Fruit fly (Drosophila melanogaster) whole organism, embryonic: Measurements from ENCODE around the gene Osi14.

Experiments
- CG10366 ChIP-seq: fragments of 200-800 bp; sonication (Bioruptor generic); IDR thresholded peaks from 2 replicates; pipeline ENCODE4 v1.3.6; 2022; ENCODE audit warnings: missing biosample characterization, missing genetic modification characterization
- CG10565 ChIP-seq: fragments of 200-800 bp; sonication (Bioruptor generic); optimal IDR thresholded peaks from 3 replicates; lab custom pipeline; 2016; ENCODE audit warnings: missing biosample characterization, mild to moderate bottlenecking, missing genetic modification characterization
- CG11398 ChIP-seq: fragments of 200-800 bp; sonication (Bioruptor generic); optimal IDR thresholded peaks from 2 replicates; lab custom pipeline; 2016; ENCODE audit warnings: missing biosample characterization, missing genetic modification characterization
- CG11696 ChIP-seq: fragments of 200-800 bp; sonication (Bioruptor generic); IDR thresholded peaks from 2 replicates; pipeline ENCODE4 v1.3.6; 2022; ENCODE audit warnings: missing biosample characterization, missing genetic modification characterization
- CG18599 ChIP-seq: fragments of 200-800 bp; sonication (Bioruptor generic); optimal IDR thresholded peaks from 3 replicates; lab custom pipeline; 2017; ENCODE audit warnings: missing biosample characterization, missing genetic modification characterization, mild to moderate bottlenecking, moderate library complexity, missing genetic modification reagents
- CG30020 ChIP-seq: fragments of 200-800 bp; optimal IDR thresholded peaks from 2 replicates; lab custom pipeline; 2019; ENCODE audit warnings: missing biosample characterization, mild to moderate bottlenecking, missing genetic modification characterization, moderate library complexity
- CG30403 ChIP-seq: fragments of 200-800 bp; sonication (Bioruptor generic); optimal IDR thresholded peaks from 3 replicates; lab custom pipeline; 2016; ENCODE audit warnings: missing biosample characterization, missing genetic modification characterization
- CG30431 ChIP-seq: fragments of 200-800 bp; sonication (Bioruptor generic); optimal IDR thresholded peaks from 2 replicates; lab custom pipeline; 2017; ENCODE audit warnings: missing biosample characterization, missing genetic modification characterization
- CG3838 ChIP-seq: fragments of 200-800 bp; sonication (Bioruptor generic); optimal IDR thresholded peaks from 3 replicates; lab custom pipeline; 2016; ENCODE audit warnings: missing biosample characterization, missing genetic modification characterization
- CG6683 ChIP-seq: fragments of 200-800 bp; sonication (Bioruptor generic); optimal IDR thresholded peaks from 2 replicates; lab custom pipeline; 2017; ENCODE audit warnings: missing biosample characterization, mild to moderate bottlenecking, missing genetic modification characterization, missing genetic modification reagents
- CG7357 ChIP-seq: fragments of 200-800 bp; sonication (Bioruptor generic); IDR thresholded peaks from 3 replicates; pipeline ENCODE4 v1.3.6; 2022; ENCODE audit warnings: missing biosample characterization, missing genetic modification characterization
- CG8290 ChIP-seq, 3 experiments: fragments of 200-800 bp; sonication (Bioruptor generic); optimal IDR thresholded peaks; 2 replicates each; lab custom pipeline; 2016 to 2019; ENCODE audit warnings: missing biosample characterization in 3 of 3, missing genetic modification characterization in 3 of 3, mild to moderate bottlenecking in 2 of 3, moderate library complexity in 1 of 3
- CG8478 ChIP-seq: fragments of >200 bp; optimal IDR thresholded peaks from 2 replicates; lab custom pipeline; 2018
- CG8765 ChIP-seq: fragments of 200-800 bp; sonication (Bioruptor generic); IDR thresholded peaks from 2 replicates; pipeline ENCODE4 v1.3.6; 2022; ENCODE audit warnings: missing biosample characterization, missing genetic modification characterization
- CG8944 ChIP-seq: fragments of 200-800 bp; sonication (Bioruptor generic); optimal IDR thresholded peaks from 3 replicates; lab custom pipeline; 2016; ENCODE audit warnings: missing biosample characterization, missing genetic modification characterization
- CG9215 ChIP-seq: fragments of 200-800 bp; sonication (Bioruptor generic); IDR thresholded peaks from 2 replicates; pipeline ENCODE4 v1.3.6; 2022; ENCODE audit warnings: missing biosample characterization, missing genetic modification characterization
- CoRest ChIP-seq: fragments of 200-800 bp; sonication (Bioruptor generic); optimal IDR thresholded peaks from 3 replicates; lab custom pipeline; 2018; ENCODE audit warnings: missing biosample characterization, mild to moderate bottlenecking, missing genetic modification characterization, moderate library complexity
- Dbx ChIP-seq: fragments of 200-800 bp; sonication (Bioruptor generic); IDR thresholded peaks from 3 replicates; pipeline ENCODE4 v1.3.6; 2022; ENCODE audit warnings: missing biosample characterization, missing genetic modification characterization
- E2f2 ChIP-seq: fragments of 200-800 bp; sonication (Bioruptor generic); IDR thresholded peaks from 2 replicates; pipeline ENCODE4 v1.3.6; 2022; ENCODE audit warnings: missing biosample characterization, missing genetic modification characterization
- Fer1 ChIP-seq: fragments of 200-800 bp; sonication (Bioruptor generic); optimal IDR thresholded peaks from 2 replicates; lab custom pipeline; 2017; ENCODE audit warnings: missing biosample characterization, mild to moderate bottlenecking, missing genetic modification characterization
- H2.0 ChIP-seq: fragments of 200-800 bp; sonication (Bioruptor generic); IDR thresholded peaks from 2 replicates; pipeline ENCODE4 v1.3.6; 2022; ENCODE audit warnings: missing biosample characterization, missing genetic modification characterization
- HLH54F ChIP-seq: fragments of 200-800 bp; sonication (Bioruptor generic); optimal IDR thresholded peaks from 3 replicates; lab custom pipeline; 2016; ENCODE audit warnings: missing biosample characterization, missing genetic modification characterization
- Hand ChIP-seq: fragments of 200-800 bp; sonication (Bioruptor generic); optimal IDR thresholded peaks from 2 replicates; lab custom pipeline; 2017; ENCODE audit warnings: mild to moderate bottlenecking, missing biosample characterization, missing genetic modification reagents, missing genetic modification characterization
- Hr39 ChIP-seq: fragments of >200 bp; optimal IDR thresholded peaks from 2 replicates; lab custom pipeline; 2017
- MBD-R2 ChIP-seq: fragments of 200-800 bp; sonication (Bioruptor generic); IDR thresholded peaks from 2 replicates; pipeline ENCODE4 v1.3.6; 2022; ENCODE audit warnings: missing biosample characterization, missing genetic modification characterization
- PHDP ChIP-seq: fragments of 200-800 bp; sonication (Bioruptor generic); optimal IDR thresholded peaks from 3 replicates; lab custom pipeline; 2018; ENCODE audit warnings: missing biosample characterization, mild to moderate bottlenecking, missing genetic modification characterization, moderate library complexity
- Sin3A ChIP-seq: fragments of >200 bp; optimal IDR thresholded peaks from 2 replicates; lab custom pipeline; 2018
- aop ChIP-seq: fragments of 200-800 bp; sonication (Bioruptor generic); IDR thresholded peaks from 2 replicates; pipeline ENCODE4 v1.3.6; 2022; ENCODE audit warnings: missing biosample characterization, missing genetic modification characterization
- ash1 ChIP-seq: fragments of 200-800 bp; sonication (Bioruptor generic); optimal IDR thresholded peaks from 2 replicates; lab custom pipeline; 2018; ENCODE audit warnings: missing biosample characterization, mild to moderate bottlenecking, missing genetic modification characterization
- ato ChIP-seq: fragments of 200-800 bp; sonication (Bioruptor generic); IDR thresholded peaks from 2 replicates; pipeline ENCODE4 v1.3.6; 2022; ENCODE audit warnings: missing biosample characterization, missing genetic modification characterization; ENCODE audit not compliant: partially characterized antibody
- bbx ChIP-seq: fragments of 200-800 bp; sonication (Bioruptor generic); IDR thresholded peaks from 2 replicates; pipeline ENCODE4 v1.3.6; 2022; ENCODE audit warnings: missing biosample characterization, missing genetic modification characterization; ENCODE audit not compliant: partially characterized antibody
- bowl ChIP-seq: fragments of 200-800 bp; sonication (Bioruptor generic); IDR thresholded peaks from 2 replicates; pipeline ENCODE4 v1.3.6; 2022; ENCODE audit warnings: missing biosample characterization, missing genetic modification characterization
- cg ChIP-seq: fragments of 200-800 bp; sonication (Bioruptor generic); optimal IDR thresholded peaks from 3 replicates; lab custom pipeline; 2019; ENCODE audit warnings: missing biosample characterization, mild to moderate bottlenecking, missing genetic modification characterization, moderate library complexity
- corto ChIP-seq: fragments of 200-800 bp; sonication (Bioruptor generic); optimal IDR thresholded peaks from 2 replicates; lab custom pipeline; 2016; ENCODE audit warnings: missing biosample characterization, mild to moderate bottlenecking, missing genetic modification characterization, moderate library complexity
- ems ChIP-seq: fragments of 200-800 bp; sonication (Bioruptor generic); optimal IDR thresholded peaks from 3 replicates; lab custom pipeline; 2016; ENCODE audit warnings: missing biosample characterization, missing genetic modification characterization
- esg ChIP-seq: fragments of 200-800 bp; sonication (Bioruptor generic); conservative IDR thresholded peaks from 2 replicates; pipeline ENCODE4 v1.3.6; 2022; ENCODE audit warnings: missing biosample characterization, missing genetic modification characterization
- fd102C ChIP-seq: fragments of 200-800 bp; sonication (Bioruptor generic); optimal IDR thresholded peaks from 2 replicates; lab custom pipeline; 2018; ENCODE audit warnings: missing biosample characterization, mild to moderate bottlenecking, missing genetic modification characterization, moderate library complexity
- gt ChIP-seq: fragments of 200-800 bp; sonication (Bioruptor generic); IDR thresholded peaks from 2 replicates; pipeline ENCODE4 v1.3.6; 2022; ENCODE audit warnings: missing biosample characterization, missing genetic modification characterization
- lab ChIP-seq: fragments of 200-800 bp; sonication (Bioruptor generic); optimal IDR thresholded peaks from 3 replicates; lab custom pipeline; 2017; ENCODE audit warnings: missing biosample characterization, missing genetic modification characterization, mild to moderate bottlenecking, moderate library complexity, missing genetic modification reagents
- maf-S ChIP-seq: fragments of 200-800 bp; sonication (Bioruptor generic); optimal IDR thresholded peaks from 2 replicates; lab custom pipeline; 2016; ENCODE audit warnings: missing biosample characterization, missing genetic modification characterization
- nau ChIP-seq: fragments of 200-800 bp; sonication (Bioruptor generic); optimal IDR thresholded peaks from 3 replicates; lab custom pipeline; 2017; ENCODE audit warnings: missing biosample characterization, mild to moderate bottlenecking, missing genetic modification characterization, missing genetic modification reagents
- nmo ChIP-seq: fragments of 200-800 bp; sonication (Bioruptor generic); optimal IDR thresholded peaks from 2 replicates; lab custom pipeline; 2018; ENCODE audit warnings: missing biosample characterization, mild to moderate bottlenecking, missing genetic modification characterization, moderate library complexity
- oc ChIP-seq: fragments of 200-800 bp; sonication (Bioruptor generic); optimal IDR thresholded peaks from 2 replicates; lab custom pipeline; 2018; ENCODE audit warnings: missing biosample characterization, mild to moderate bottlenecking, missing genetic modification characterization, moderate library complexity
- otp ChIP-seq: fragments of 200-800 bp; sonication (Bioruptor generic); IDR thresholded peaks from 3 replicates; pipeline ENCODE4, ENCODE4 v1.3.6; 2022; ENCODE audit warnings: missing biosample characterization, missing genetic modification characterization
- peb ChIP-seq: fragments of 200-800 bp; sonication (Bioruptor generic); IDR thresholded peaks from 2 replicates; pipeline ENCODE4 v1.3.6; 2022; ENCODE audit warnings: missing biosample characterization, missing genetic modification characterization
- pnt ChIP-seq: fragments of 200-800 bp; sonication (Bioruptor generic); optimal IDR thresholded peaks from 3 replicates; lab custom pipeline; 2016; ENCODE audit warnings: missing biosample characterization, missing genetic modification characterization
- rib ChIP-seq: fragments of 200-800 bp; sonication (Bioruptor generic); IDR thresholded peaks from 2 replicates; pipeline ENCODE4 v1.3.6; 2022; ENCODE audit warnings: missing biosample characterization, missing genetic modification characterization
- sens-2 ChIP-seq: fragments of 200-800 bp; sonication (Bioruptor generic); IDR thresholded peaks from 2 replicates; pipeline ENCODE4 v1.3.6; 2022; ENCODE audit warnings: missing biosample characterization, missing genetic modification characterization
- sima ChIP-seq: fragments of 200-800 bp; sonication (Bioruptor generic); optimal IDR thresholded peaks from 2 replicates; lab custom pipeline; 2016; ENCODE audit warnings: missing biosample characterization, missing genetic modification characterization
- sisA ChIP-seq: fragments of 200-800 bp; sonication (Bioruptor generic); IDR thresholded peaks from 2 replicates; pipeline ENCODE4 v1.3.6; 2022; ENCODE audit warnings: missing biosample characterization, missing genetic modification characterization
- tll ChIP-seq, 2 experiments: fragments of 200-800 bp in 1 of 2; fragments of >200 bp in 1 of 2; sonication (Bioruptor generic) in 1 of 2; optimal IDR thresholded peaks; 2 replicates each; lab custom pipeline; 2017 to 2019; ENCODE audit warnings: missing biosample characterization in 2 of 2, missing genetic modification characterization in 2 of 2, mild to moderate bottlenecking in 1 of 2, moderate library complexity in 1 of 2
- usp ChIP-seq: fragments of >200 bp; optimal IDR thresholded peaks from 2 replicates; lab custom pipeline; 2017; ENCODE audit warnings: missing biosample characterization, missing genetic modification characterization
- zen2 ChIP-seq: fragments of 200-800 bp; sonication (Bioruptor generic); IDR thresholded peaks from 3 replicates; pipeline ENCODE4 v1.3.6; 2022; ENCODE audit warnings: missing biosample characterization, missing genetic modification characterization; ENCODE audit not compliant: partially characterized antibody

Osi14 gene

DNA sequence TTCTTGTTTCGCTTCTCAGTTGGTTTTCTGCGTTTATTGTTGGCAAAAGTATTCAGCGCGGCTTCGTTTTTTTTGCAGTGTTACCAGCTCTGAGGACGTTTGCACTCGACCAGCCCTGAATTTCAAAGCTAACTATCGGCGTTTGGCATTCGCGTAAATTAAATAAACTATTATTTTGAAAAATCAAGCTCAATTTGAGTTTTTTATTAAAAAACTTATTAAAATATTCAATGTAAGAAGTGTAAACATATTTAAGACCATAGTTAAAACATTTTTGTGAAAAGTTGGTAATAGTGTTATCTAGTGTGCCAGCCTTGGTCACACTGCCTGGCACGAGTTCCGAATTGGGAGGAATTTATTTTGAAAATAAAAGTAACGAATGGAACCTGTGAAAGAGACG is 46.9 kb downstream of the Osi14 start, which contains the start of the genes SmD2 and CG18048 (continued):
- TF ChIP-seq sima, result no peak
- no peak for TF ChIP-seq pnt
- no peak for TF ChIP-seq HLH54F (GFP tag; lab: Kevin White, UChicago)
- peak; percentile 67 for TF ChIP-seq CG30020 (tag; lab: Kevin White, UChicago)
- no peak for TF ChIP-seq CG8478
- TF ChIP-seq CG10366 (GFP tag; lab: Robert Waterston, UW), result no peak
- TF ChIP-seq tll (GFP tag; optimal IDR thresholded peaks at IDR 0.05; lab: Kevin White, UChicago), result peak in 1 of 2 experiments; percentile 27
- no peak for TF ChIP-seq CG8944 (GFP tag; lab: Kevin White, UChicago)
- no peak for TF ChIP-seq otp (GFP tag; lab: Robert Waterston, UW)
- TF ChIP-seq Hr39, result no peak
- no peak for TF ChIP-seq corto (GFP tag; lab: Kevin White, UChicago)
- no peak for TF ChIP-seq CG8765 (GFP tag; lab: Robert Waterston, UW)
- peak; percentile 10 for TF ChIP-seq CG8290 (GFP tag; optimal IDR thresholded peaks at IDR 0.05; lab: Kevin White, UChicago)
- TF ChIP-seq CG8290 (tag; optimal IDR thresholded peaks at IDR 0.05; lab: Kevin White, UChicago), result no peak
- TF ChIP-seq bowl (GFP tag; lab: Robert Waterston, UW), result no peak
- TF ChIP-seq E2f2 (GFP tag; lab: Robert Waterston, UW), result peak; percentile 64
- TF ChIP-seq CG6683 (GFP tag; lab: Kevin White, UChicago), result no peak
- TF ChIP-seq sisA, result no peak
- no peak for TF ChIP-seq CG7357 (GFP tag; lab: Robert Waterston, UW)
- no peak for TF ChIP-seq oc (tag; lab: Kevin White, UChicago)
- TF ChIP-seq Dbx (GFP tag; lab: Robert Waterston, UW), result 0 out of 3 replicates have a peak, but pooled peaks have one; percentile 34
- no peak for TF ChIP-seq sens-2 (GFP tag; lab: Robert Waterston, UW)
- no peak for TF ChIP-seq ash1 (GFP tag; lab: Kevin White, UChicago)
- peak; percentile 24 for TF ChIP-seq CG30403
- no peak for TF ChIP-seq CG18599 (GFP tag; lab: Kevin White, UChicago)
- no peak for TF ChIP-seq CG11696 (GFP tag; lab: Robert Waterston, UW)
- no peak for TF ChIP-seq CG9215 (GFP tag; lab: Robert Waterston, UW)
- no peak for TF ChIP-seq CG3838 (GFP tag; lab: Kevin White, UChicago)
- TF ChIP-seq maf-S (GFP tag; lab: Kevin White, UChicago), result no peak
- no peak for TF ChIP-seq usp (GFP tag; lab: Kevin White, UChicago)
- TF ChIP-seq lab (GFP tag; lab: Kevin White, UChicago), result no peak
- TF ChIP-seq CoRest (tag; lab: Kevin White, UChicago), result peak; percentile 59
- TF ChIP-seq H2.0 (GFP tag; lab: Robert Waterston, UW), result no peak
- TF ChIP-seq zen2, result no peak; the same call in 2 of the 3 replicates
- no peak for TF ChIP-seq ato (GFP tag; lab: Robert Waterston, UW)
- TF ChIP-seq Hand, result no peak
- TF ChIP-seq PHDP (tag; lab: Kevin White, UChicago), result no peak
- TF ChIP-seq nmo (GFP tag; lab: Kevin White, UChicago), result peak; percentile 70
- TF ChIP-seq CG30431 (GFP tag; lab: Kevin White, UChicago), result no peak
- no peak for TF ChIP-seq bbx (GFP tag; lab: Robert Waterston, UW)
- TF ChIP-seq gt (GFP tag; lab: Robert Waterston, UW), result no peak
- no peak for TF ChIP-seq CG10565 (GFP tag; lab: Kevin White, UChicago)
- peak; percentile 9 for TF ChIP-seq Fer1 (GFP tag; lab: Kevin White, UChicago)
- no peak for TF ChIP-seq aop
- peak; percentile 92 for TF ChIP-seq MBD-R2
- TF ChIP-seq peb, result no peak
- TF ChIP-seq rib (GFP tag; lab: Robert Waterston, UW), result no peak
- TF ChIP-seq fd102C (GFP tag; lab: Kevin White, UChicago), result no peak
- TF ChIP-seq Sin3A (lab: Kevin White, UChicago), result peak; percentile 90
- no peak for TF ChIP-seq esg (GFP tag; lab: Robert Waterston, UW)
- TF ChIP-seq nau, result no peak
- TF ChIP-seq CG11398 (GFP tag; lab: Kevin White, UChicago), result no peak
- TF ChIP-seq cg, result no peak
- TF ChIP-seq ems (GFP tag; lab: Kevin White, UChicago), result no peak
